Worm (Caenorhabditis elegans): ENCODE data around the gene T01B6.1.
A peak's percentile ranks its signal among the peaks of the same experiment; 100 is the strongest.

The T01B6.1 gene

ce11 chrX:2344104-2344503 is 8.6 kb downstream of the T01B6.1 start:
- TF ChIP-seq zfh-2 (GFP tag; conservative IDR thresholded peaks at IDR 0.05) (0 out of 2 replicates have a peak, but pooled peaks have one; percentile 10), ceh-91 (GFP tag; IDR thresholded peaks at IDR 0.05) (no peak)

ce11 chrX:2344666-2345065 is 9.2 kb downstream of the T01B6.1 start, which contains the start of gene nlp-2:
Gene nlp-2, minus strand, starts transcription at chrX:2344766.
- no peak for TF ChIP-seq madf-10 (tag; optimal IDR thresholded peaks at IDR 0.05)
- TF ChIP-seq T07F8.4 (tag; optimal IDR thresholded peaks at IDR 0.05) = no peak
- TF ChIP-seq ccch-3 (GFP tag; optimal IDR thresholded peaks at IDR 0.05) = no peak
- TF ChIP-seq B0019.2 (GFP tag; conservative IDR thresholded peaks at IDR 0.05) = no peak

DNA sequence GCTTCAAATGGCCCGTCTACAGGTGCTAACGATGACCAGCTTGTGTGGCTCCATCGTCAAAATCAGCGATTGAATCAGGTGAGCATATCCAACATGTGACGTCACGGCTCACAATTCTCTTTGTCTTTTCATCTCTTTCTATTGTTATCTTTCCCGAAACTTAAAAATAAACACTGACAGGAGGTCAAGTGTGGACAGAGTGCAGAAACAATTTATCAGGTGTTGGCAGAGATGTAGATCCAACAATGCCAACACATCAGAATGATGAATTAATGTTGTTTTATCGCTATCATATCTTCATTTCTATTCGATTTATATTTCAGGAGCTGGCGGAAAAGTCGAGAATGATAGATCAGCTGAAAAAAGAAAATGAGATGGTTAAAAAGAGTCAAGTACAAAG is 12.5 kb downstream of the T01B6.1 start:
- TF ChIP-seq let-607 (tag; optimal IDR thresholded peaks at IDR 0.05) (no peak), snpc-4 (GFP tag; optimal IDR thresholded peaks at IDR 0.05) (no peak), snpc-4 (tag; optimal IDR thresholded peaks at IDR 0.05) (no peak), F10E7.11 (tag; optimal IDR thresholded peaks at IDR 0.05) (no peak), pha-4 (tag; optimal IDR thresholded peaks at IDR 0.05) (no peak), lin-26 (GFP tag; IDR thresholded peaks at IDR 0.05) (no peak), aptf-3 (GFP tag; IDR thresholded peaks at IDR 0.05) (no peak), ZK185.1 (tag; optimal IDR thresholded peaks at IDR 0.05; ENCODE audit: poor library complexity, severe bottlenecking) (no peak), Y67H2A.10 (GFP tag; conservative IDR thresholded peaks at IDR 0.05) (no peak), F52B5.7 (tag; optimal IDR thresholded peaks at IDR 0.05) (no peak), Y53F4B.3 (GFP tag; IDR thresholded peaks at IDR 0.05) (no peak), die-1 (tag; optimal IDR thresholded peaks at IDR 0.05) (no peak), lir-1 (GFP tag; conservative IDR thresholded peaks at IDR 0.05) (no peak), tbx-9 (tag; optimal IDR thresholded peaks at IDR 0.05; ENCODE audit: borderline replicate concordance) (no peak), atf-7 (tag; optimal IDR thresholded peaks at IDR 0.05) (no peak), madf-8 (GFP tag; conservative IDR thresholded peaks at IDR 0.05) (no peak), mcd-1 (GFP tag; IDR thresholded peaks at IDR 0.05) (no peak), hlh-26 (GFP tag; conservative IDR thresholded peaks at IDR 0.05) (no peak), attf-6 (GFP tag; IDR thresholded peaks at IDR 0.05) (no peak), hrde-1 (tag; optimal IDR thresholded peaks at IDR 0.05; ENCODE audit: borderline replicate concordance) (no peak)

- TF ChIP-seq madf-10 (tag; optimal IDR thresholded peaks at IDR 0.05) = no peak
- TF ChIP-seq cebp-1 (GFP tag; IDR thresholded peaks at IDR 0.05) = no peak
- no peak for TF ChIP-seq cebp-1 (tag; optimal IDR thresholded peaks at IDR 0.05)
- no peak for TF ChIP-seq ama-1 (optimal IDR thresholded peaks at IDR 0.05)
- TF ChIP-seq ama-1 (GFP tag; optimal IDR thresholded peaks at IDR 0.05) = no peak
- no peak for TF ChIP-seq unc-62 (GFP tag; optimal IDR thresholded peaks at IDR 0.05)
- TF ChIP-seq unc-130 (GFP tag; optimal IDR thresholded peaks at IDR 0.05) = no peak
- no peak for TF ChIP-seq lag-1 (GFP tag; IDR thresholded peaks at IDR 0.05)
- no peak for TF ChIP-seq F49E8.2 (tag; optimal IDR thresholded peaks at IDR 0.05; ENCODE audit: insufficient read depth)
- no peak for TF ChIP-seq snpc-4 (GFP tag; optimal IDR thresholded peaks at IDR 0.05)
- TF ChIP-seq snpc-4 (tag; optimal IDR thresholded peaks at IDR 0.05) = peak in 2 of 4 experiments; percentile 70 to 83
- TF ChIP-seq rpc-1 (optimal IDR thresholded peaks at IDR 0.05) = no peak
- TF ChIP-seq rpc-1 (tag; optimal IDR thresholded peaks at IDR 0.05) = no peak
- TF ChIP-seq snpc-1.1 (tag; optimal IDR thresholded peaks at IDR 0.05; ENCODE audit: insufficient read depth) = peak; percentile 55
- no peak for TF ChIP-seq nhr-80 (tag; optimal IDR thresholded peaks at IDR 0.05)
- no peak for TF ChIP-seq ets-4 (GFP tag; optimal IDR thresholded peaks at IDR 0.05)
- TF ChIP-seq attf-6 (GFP tag; IDR thresholded peaks at IDR 0.05) = no peak
- no peak for TF ChIP-seq lin-40 (tag; optimal IDR thresholded peaks at IDR 0.05)
- no peak for TF ChIP-seq madf-3 (GFP tag; IDR thresholded peaks at IDR 0.05)
- no peak for TF ChIP-seq ceh-79 (tag; optimal IDR thresholded peaks at IDR 0.05)
Measured at ce11 chrX:2352929-2353328, 17.4 kb downstream of the T01B6.1 start.
